Worm (Caenorhabditis elegans): ENCODE results near the gene gly-3.
"Not testable (repeated sequence)": the region's sequence is repeated elsewhere in the genome, so short reads cannot be mapped to it uniquely, and the experiment has no call there.

gly-3 gene

DNA sequence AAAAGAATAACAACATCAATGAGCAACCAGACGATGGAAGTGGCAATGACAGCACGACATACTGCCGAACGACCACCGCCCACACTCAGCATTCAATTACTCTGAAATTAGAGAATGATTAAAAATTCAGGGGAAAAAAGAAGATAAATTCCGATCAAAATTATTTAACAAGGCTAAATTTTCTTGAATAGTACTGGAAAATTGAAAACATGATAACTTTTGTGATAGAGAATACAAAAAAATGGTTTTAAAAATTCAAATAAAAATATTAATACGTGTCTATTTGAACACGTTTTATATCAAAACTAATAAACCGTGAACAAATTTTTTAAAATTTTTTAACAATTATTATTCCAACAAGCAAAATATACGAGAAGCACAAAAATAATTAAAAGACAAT, at the start of gene gly-3:
Gene gly-3, minus strand, starts transcription at position 101 of the 400 bp plus-strand sequence.
- TF ChIP-seq unc-62 (GFP tag; optimal IDR thresholded peaks at IDR 0.05), result no peak

DNA sequence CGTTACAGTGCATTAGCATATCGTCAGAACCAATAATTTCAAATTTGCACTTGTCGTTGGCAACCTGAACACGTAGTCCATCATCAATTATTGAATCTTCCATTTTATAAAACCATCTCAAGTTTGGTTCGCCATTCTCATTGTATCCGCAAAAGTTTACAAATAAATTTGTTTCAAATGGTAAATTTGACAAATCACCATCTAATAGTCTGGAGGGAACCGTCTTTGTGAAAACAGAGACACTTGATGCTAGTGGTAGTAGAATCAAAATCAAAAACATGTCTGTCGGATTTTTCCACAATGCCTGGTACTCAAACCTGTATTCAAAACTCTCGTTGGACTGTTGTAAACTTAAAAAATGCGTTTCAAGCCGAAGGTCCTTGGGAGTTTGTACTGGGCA, 46.7 kb upstream of the gly-3 start, which contains the start of gene F54H12.2:
Gene F54H12.2, plus strand, starts transcription at position 301 of the 400 bp plus-strand sequence.
- TF ChIP-seq unc-62 (GFP tag; optimal IDR thresholded peaks at IDR 0.05), result not testable (repeated sequence)

DNA sequence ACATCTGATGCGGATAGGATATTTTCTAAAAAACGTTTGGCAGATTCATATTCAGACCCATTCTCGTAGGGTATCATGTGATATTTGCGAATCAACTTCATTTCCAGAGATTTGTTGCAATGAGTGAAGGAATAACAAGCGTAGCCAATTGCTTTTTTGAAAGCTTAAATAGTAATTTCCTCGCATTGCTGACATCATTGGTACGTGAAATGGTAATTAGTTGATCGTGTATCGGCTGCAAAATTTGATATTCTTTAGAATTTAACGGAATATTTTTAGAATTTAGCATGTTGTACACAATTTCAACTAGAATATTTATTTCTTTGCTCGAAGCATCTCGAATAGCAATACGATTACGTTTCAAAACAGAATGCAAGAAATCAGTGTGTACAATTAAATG, 45.1 kb upstream of the gly-3 start, which contains the start of gene F54H12.4:
Gene F54H12.4, minus strand, starts transcription at position 101 of the 400 bp plus-strand sequence.
- TF ChIP-seq unc-62 (GFP tag; optimal IDR thresholded peaks at IDR 0.05), result not testable (repeated sequence)

DNA sequence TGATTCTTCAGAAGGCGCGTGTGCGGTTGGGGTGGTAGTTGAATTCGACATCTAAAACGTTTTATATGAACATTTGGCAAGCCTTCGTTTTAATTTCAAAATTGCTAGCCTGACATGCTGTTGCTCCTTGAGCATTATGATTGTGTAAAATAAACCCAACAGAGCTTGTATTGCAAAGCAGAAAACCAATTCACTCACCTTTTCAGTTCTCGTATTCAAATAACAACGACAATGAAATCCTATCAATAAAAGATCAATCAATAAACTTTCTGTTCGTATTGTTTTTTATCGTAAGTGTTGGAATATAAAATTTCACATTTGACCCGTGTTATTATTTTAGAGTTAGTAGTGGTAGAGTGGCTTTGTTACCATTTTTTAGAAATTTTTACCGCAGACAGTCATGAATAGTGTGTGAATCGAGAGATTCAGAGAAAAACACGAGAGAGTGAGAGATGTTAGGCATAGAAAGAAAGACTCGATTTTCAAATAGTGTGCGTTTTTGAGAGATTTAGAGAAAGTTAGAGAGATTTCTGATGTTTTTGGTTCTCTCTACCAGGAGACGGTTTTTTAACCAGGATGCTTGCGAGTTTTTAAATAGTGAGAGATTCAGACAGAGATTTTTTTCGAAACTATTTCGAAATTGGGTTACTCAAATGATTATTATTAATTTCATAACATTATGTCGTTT, 41.5 kb upstream of the gly-3 start, which contains the start of gene F54H12.10:
Gene F54H12.10, minus strand, starts transcription at position 51 of the 688 bp plus-strand sequence.
- not testable (repeated sequence) for TF ChIP-seq unc-62 (GFP tag; optimal IDR thresholded peaks at IDR 0.05)

DNA sequence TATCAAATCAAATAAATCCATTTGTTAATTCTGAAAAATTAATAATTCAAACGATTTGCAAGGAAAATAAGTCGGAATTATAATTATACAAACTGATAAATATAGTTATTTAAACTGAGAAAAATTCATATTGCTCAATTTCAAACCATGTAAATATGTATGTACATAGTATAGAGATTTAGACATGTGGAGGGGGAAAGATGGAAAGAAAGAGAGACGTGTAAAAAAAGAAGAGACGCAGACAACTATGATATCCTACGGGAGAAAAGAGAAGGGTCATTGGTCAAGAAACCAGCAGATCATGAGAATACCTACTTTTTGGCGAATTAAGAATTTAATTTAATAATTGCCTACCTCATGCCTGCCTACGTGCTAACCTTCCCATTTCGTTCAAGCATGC, 40.5 kb upstream of the gly-3 start, which contains the start of gene C29E4.11:
Gene C29E4.11, minus strand, starts transcription at position 30 of the 400 bp plus-strand sequence.
- TF ChIP-seq unc-62 (GFP tag; optimal IDR thresholded peaks at IDR 0.05), result no peak

DNA sequence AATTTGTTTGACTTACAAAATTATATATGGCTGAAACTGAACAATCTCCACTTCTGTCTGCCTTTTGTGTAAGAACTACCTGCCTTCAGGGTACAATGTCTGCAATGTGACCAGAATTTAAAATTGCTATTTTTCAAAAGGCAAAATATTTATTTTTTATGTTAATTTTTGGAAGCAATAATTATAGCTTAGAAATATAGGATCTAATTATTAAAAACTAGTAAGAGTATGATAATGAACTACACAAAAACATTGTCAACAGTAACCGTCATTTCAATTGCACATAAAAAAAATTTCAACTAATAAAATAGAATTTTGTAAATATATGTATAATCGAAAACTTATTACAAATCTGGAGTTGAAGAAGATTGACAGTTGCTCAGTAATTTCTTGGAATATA, 39.4 kb upstream of the gly-3 start, which contains the start of gene C29E4.9:
Gene C29E4.9, minus strand, starts transcription at position 101 of the 400 bp plus-strand sequence.
- no peak for TF ChIP-seq unc-62 (GFP tag; optimal IDR thresholded peaks at IDR 0.05)

DNA sequence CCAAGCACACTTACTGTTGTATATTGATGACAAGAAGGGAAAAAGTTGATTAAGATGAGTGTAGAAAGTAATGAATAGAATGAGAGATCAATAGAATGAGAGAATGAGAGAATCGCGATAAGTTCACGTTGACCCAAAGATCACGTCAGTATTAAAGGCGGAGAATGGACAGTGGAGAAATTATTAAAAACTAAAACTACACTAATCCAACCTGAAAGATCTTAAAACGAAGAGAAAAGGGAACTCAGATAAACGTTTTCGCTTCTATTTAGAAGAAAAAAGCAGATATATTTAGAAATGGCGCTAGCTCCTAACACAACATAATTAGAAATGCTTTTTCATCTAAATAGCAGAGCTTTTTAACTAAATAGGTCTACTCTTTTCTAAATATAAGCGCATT, 35.6 kb upstream of the gly-3 start, which contains the start of gene let-754:
Gene let-754, minus strand, starts transcription at position 101 of the 400 bp plus-strand sequence.
- no peak for TF ChIP-seq unc-62 (GFP tag; optimal IDR thresholded peaks at IDR 0.05)

DNA sequence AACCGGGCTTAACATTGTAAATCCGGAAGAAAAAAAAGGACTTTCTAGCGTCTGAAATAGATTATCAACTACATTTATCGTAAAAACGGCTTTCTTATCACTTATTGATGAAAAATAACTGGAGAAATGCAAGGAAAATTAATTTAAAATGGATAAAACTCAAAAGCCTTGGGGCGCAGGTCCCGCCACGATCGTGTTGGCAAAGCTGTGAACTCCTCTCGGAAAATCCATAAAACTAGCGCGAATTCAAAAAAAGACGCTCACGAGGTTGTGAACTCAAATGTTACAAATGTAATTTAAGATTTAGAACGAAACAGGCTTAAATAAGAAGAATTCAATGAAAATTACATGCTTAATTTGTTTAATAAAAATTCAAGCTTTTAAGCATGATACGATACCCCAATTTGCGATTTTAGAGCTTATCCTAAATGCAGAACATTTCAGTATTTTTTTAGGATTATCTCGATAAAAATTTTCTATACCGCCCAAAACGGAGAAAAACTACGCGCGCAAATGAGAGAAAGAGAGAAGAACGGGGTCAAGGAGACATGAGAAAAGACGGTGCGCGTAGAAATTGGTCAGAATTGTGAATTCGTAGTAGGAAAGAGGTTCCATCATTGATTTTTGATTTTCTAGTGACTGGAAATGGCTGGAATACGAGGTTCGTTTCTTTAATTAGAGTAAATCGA, 34.7 kb upstream of the gly-3 start, which contains the start of gene C29E4.15:
Gene C29E4.15, plus strand, starts transcription at position 547 of the 689 bp plus-strand sequence.
- TF ChIP-seq unc-62 (GFP tag; optimal IDR thresholded peaks at IDR 0.05), result no peak

DNA sequence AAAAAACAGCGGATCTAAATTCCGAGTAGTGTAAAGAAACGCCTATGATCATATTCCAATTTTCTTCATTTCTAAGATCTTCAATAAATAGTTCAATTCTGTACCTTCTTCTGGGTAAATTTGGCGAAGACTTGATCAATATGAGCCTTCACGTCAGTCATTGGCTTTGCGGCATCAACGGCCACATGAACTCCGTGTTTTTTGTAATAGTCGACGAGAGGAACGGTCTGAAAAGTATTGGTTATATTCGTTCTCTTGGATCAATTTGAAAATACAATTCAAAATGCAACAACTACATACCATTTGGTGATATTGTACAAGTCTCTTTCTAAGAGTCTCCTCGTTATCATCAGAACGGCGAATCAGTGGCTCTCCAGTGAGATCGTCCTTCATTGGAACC, 32.9 kb upstream of the gly-3 start:
- TF ChIP-seq unc-62 (GFP tag; optimal IDR thresholded peaks at IDR 0.05), result no peak

DNA sequence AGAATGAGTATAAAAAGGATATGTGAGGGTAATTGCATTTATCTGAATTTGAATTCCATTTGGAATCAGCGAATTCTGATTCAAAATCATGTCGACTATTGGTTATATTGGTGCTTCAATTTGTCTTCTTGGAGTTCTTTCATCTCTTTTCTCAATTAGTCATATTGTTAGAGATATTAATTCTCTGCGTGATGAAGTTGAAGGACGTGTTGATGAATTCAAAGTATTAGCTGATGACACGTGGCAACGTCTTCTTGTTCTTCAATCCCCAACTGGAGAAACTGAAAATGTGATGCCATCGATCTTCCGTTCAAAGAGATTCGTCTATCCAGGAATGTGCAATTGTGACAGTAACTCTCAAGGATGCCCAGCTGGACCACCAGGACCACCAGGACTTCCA, 31.2 kb upstream of the gly-3 start, which contains the start of gene col-90:
Gene col-90, plus strand, starts transcription at position 37 of the 400 bp plus-strand sequence.
- TF ChIP-seq unc-62 (GFP tag; optimal IDR thresholded peaks at IDR 0.05), result no peak

DNA sequence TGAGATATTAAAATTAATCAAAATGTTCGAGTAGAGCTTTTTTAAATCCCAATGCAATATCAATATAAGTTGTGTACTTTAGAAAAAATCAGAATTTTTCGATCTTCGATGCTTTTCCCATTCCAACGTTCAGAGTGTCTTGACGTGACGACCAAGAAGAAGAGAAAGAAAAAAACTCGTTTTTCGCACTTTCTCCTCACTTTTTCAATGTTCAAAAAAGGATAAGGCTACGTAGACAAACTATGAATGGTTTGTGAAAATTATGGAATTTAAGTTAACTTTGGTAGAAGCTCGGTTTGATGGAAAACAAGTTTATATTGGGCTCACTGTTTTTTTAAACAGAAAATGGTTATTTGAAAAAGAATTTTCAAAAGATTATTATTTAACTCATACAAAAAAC, 30.1 kb upstream of the gly-3 start:
- no peak for TF ChIP-seq unc-62 (GFP tag; optimal IDR thresholded peaks at IDR 0.05)

DNA sequence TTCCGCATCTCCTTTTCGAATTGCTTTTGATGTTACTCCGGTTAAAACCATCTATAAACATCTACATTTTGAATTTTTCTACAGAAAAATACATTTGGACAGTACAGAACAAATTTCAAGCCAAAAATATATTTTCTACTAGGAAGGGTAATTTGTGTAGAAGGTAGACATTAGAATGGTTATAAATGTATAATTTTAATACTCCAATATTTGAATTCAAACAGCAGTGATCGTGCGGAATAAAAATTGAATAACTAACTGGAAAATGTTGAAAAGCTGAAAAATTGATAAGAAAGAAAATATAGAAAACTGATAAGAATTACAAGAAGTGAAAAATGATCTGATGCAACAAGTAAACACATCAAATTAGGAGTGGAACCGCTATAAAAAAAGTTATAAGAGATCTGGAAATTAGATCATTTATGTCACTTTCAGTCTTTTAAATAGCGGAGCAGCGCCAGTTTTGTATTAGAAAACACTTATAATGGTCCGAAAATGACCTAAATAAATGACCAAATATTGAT, 29.5 kb upstream of the gly-3 start, which contains the start of gene gsto-1:
Gene gsto-1, minus strand, starts transcription at position 51 of the 524 bp plus-strand sequence.
- no peak for TF ChIP-seq unc-62 (GFP tag; optimal IDR thresholded peaks at IDR 0.05)

DNA sequence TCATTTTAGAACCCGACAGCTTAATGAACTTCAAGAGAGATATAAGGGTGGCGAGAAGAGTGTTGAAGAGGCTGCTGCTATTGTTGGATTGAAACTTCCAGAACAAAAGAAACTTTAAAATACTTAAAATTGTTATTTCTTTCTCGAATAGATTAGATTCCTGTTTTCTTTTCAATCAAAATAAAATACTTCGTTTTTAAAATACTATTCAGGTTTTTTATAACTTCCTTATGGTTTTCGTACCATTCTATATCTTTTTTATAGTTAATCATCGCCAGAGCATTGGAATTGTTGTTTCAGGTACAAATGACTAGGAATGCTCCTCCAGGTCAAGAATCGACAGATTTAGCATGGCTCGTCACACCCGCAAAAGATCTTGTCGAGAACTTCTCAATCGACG, 23.9 kb upstream of the gly-3 start, which contains the start of gene kle-2:
Gene kle-2, plus strand, starts transcription at position 301 of the 400 bp plus-strand sequence.
- no peak for TF ChIP-seq unc-62 (GFP tag; optimal IDR thresholded peaks at IDR 0.05)

DNA sequence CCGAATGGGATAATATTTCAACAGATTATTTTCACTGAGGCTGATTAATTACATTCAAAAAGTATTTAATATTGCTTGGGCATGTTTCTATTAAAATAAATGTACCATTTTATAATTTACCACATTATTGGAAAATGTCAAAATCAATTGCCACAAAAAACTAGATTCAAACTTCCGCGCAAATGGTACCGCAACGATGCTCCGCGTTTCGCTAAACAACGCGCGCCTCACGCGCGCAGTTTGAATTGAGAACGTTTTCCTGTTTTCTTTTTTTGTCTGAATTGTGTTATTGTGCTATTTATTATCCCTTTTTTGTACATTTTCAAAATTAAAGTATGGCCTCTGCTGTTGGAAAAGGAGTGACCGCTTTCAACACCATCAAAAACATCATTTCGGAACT, 23.3 kb upstream of the gly-3 start, which contains the start of gene C29E4.12:
Gene C29E4.12, plus strand, starts transcription at position 333 of the 400 bp plus-strand sequence.
- no peak for TF ChIP-seq unc-62 (GFP tag; optimal IDR thresholded peaks at IDR 0.05)

DNA sequence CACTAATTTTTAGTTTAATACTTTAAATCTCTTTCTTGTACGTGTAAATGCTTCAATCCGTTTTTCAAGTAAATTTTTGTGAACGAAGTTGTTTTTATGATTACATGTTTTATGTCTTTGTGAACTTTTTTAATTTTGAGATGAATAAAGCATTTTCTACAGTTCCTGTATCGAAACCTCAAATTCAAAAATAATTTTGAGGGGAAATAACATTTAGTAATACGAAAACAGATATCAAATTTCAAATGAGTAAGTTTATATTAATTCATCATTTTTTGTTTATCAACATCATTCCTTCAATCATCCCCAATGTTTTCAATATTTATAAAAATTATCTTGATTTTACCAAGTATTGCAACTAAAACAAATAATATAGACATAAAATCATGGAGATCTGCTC, 20.0 kb upstream of the gly-3 start, which contains the start of gene C29E4.10:
Gene C29E4.10, plus strand, starts transcription at position 301 of the 400 bp plus-strand sequence.
- TF ChIP-seq unc-62 (GFP tag; optimal IDR thresholded peaks at IDR 0.05), result no peak

DNA sequence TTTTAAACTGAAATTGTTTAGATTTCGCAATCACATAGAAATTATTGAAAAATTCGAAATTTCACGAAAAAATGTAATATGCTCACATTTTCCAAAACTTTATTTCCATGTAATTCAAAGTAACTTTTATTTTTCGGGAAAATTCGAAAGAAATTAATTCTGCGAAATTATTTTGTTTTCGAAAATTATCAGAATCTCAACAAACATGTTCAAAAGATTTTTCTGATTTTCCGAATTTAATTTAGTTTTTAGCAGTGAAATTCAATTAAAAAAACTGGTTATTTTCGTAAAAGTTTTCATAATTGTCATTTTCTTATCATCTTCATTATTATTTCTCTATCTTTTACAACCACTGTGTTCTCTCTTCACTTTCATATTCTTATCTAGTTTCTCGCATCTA, 15.7 kb upstream of the gly-3 start, which contains the start of gene ran-2:
Gene ran-2, plus strand, starts transcription at position 301 of the 400 bp plus-strand sequence.
- TF ChIP-seq unc-62 (GFP tag; optimal IDR thresholded peaks at IDR 0.05), result no peak
